Worm (Caenorhabditis elegans): ENCODE data around the gene W02H5.8.

- TF ChIP-seq unc-62 (GFP tag; optimal IDR thresholded peaks at IDR 0.05) (no peak), nhr-76 (tag; optimal IDR thresholded peaks at IDR 0.05) (no peak), ceh-28 (tag; optimal IDR thresholded peaks at IDR 0.05) (no peak), elt-1 (tag; optimal IDR thresholded peaks at IDR 0.05) (no peak), nhr-12 (tag; optimal IDR thresholded peaks at IDR 0.05) (no peak), nhr-11 (tag; optimal IDR thresholded peaks at IDR 0.05) (no peak), aly-2 (tag; optimal IDR thresholded peaks at IDR 0.05) (no peak), ceh-82 (tag; optimal IDR thresholded peaks at IDR 0.05) (no peak), nfya-1 (tag; optimal IDR thresholded peaks at IDR 0.05; ENCODE audit: insufficient read depth) (no peak)
These were observed 30.6 kb downstream of the W02H5.8 start, which contains the start of gene srh-271 for ce11 chrV:2621879-2622278.

Measured in whole organism, L3 larva.